Worm (Caenorhabditis elegans) whole organism, early embryonic: ENCODE measurements around the gene Y69H2.15.

ENCODE experiments used
- B0310.2 ChIP-seq: sonication (generic microtip); optimal IDR thresholded peaks from 2 replicates; lab custom pipeline; 2016; ENCODE audit warnings: mild to moderate bottlenecking, missing genetic modification characterization, missing compliant biosample characterization
- ama-1 ChIP-seq: fragments of 150-350 bp; optimal IDR thresholded peaks from 2 replicates; lab custom pipeline; 2014
- ceh-36 ChIP-seq: sonication (generic microtip); optimal IDR thresholded peaks from 2 replicates; lab custom pipeline; 2016; ENCODE audit warnings: missing genetic modification characterization, inconsistent platforms, missing compliant biosample characterization
- hmg-4 ChIP-seq: fragments of 200-800 bp; sonication (Bioruptor generic); optimal IDR thresholded peaks from 2 replicates; lab custom pipeline; 2018; ENCODE audit warnings: mild to moderate bottlenecking, missing genetic modification characterization, missing compliant biosample characterization
- hnd-1 ChIP-seq: sonication (generic microtip); optimal IDR thresholded peaks from 2 replicates; lab custom pipeline; 2016; ENCODE audit warnings: missing genetic modification characterization, missing compliant biosample characterization
- pes-1 ChIP-seq: fragments of 200-800 bp; sonication (Bioruptor generic); IDR thresholded peaks from 2 replicates; pipeline ENCODE4 v1.3.6; 2022; ENCODE audit warnings: missing genetic modification reagents, missing genetic modification characterization, missing compliant biosample characterization
- scrt-1 ChIP-seq: fragments of 200-800 bp; sonication (Bioruptor generic); IDR thresholded peaks from 2 replicates; pipeline ENCODE4 v1.3.6; 2022; ENCODE audit warnings: missing genetic modification characterization, missing compliant biosample characterization
- sea-1 ChIP-seq: fragments of 200-800 bp; sonication (Bioruptor generic); conservative IDR thresholded peaks from 2 replicates; pipeline ENCODE4 v1.3.6; 2022; ENCODE audit warnings: missing genetic modification characterization, missing compliant biosample characterization
- tbx-11 ChIP-seq: fragments of 200-800 bp; sonication (Bioruptor generic); IDR thresholded peaks from 2 replicates; pipeline ENCODE4 v1.3.6; 2022; ENCODE audit warnings: missing genetic modification characterization, missing compliant biosample characterization
- tbx-37 ChIP-seq: fragments of 200-800 bp; sonication (Bioruptor generic); conservative IDR thresholded peaks from 2 replicates; pipeline ENCODE4 v1.3.6; 2022; ENCODE audit warnings: missing genetic modification reagents, missing genetic modification characterization, missing compliant biosample characterization
- tra-4 ChIP-seq: sonication (generic microtip); optimal IDR thresholded peaks from 2 replicates; lab custom pipeline; 2017; ENCODE audit warnings: missing genetic modification characterization, missing compliant biosample characterization

- TF ChIP-seq tbx-11 (GFP tag; lab: Robert Waterston, UW), result no peak
- TF ChIP-seq ceh-36, result no peak
- TF ChIP-seq sea-1 (GFP tag; lab: Robert Waterston, UW), result no peak
- TF ChIP-seq scrt-1 (GFP tag; lab: Robert Waterston, UW), result no peak
- no peak for TF ChIP-seq B0310.2 (tag; lab: Kevin White, UChicago)
- TF ChIP-seq tbx-37 (GFP tag; lab: Robert Waterston, UW), result no peak
- no peak for TF ChIP-seq ama-1
- TF ChIP-seq tra-4, result no peak
- no peak for TF ChIP-seq pes-1 (GFP tag; lab: Robert Waterston, UW)
- TF ChIP-seq hnd-1 (tag; lab: Kevin White, UChicago), result no peak
- no peak for TF ChIP-seq hmg-4
Observed at ce11 chrV:18578306-18578705, 48.4 kb downstream of the Y69H2.15 start.
